Worm (Caenorhabditis elegans) whole organism, L3 larva: ENCODE results near the gene gln-3.

Source experiments
- ZK546.5 ChIP-seq: sonication (generic microtip); optimal IDR thresholded peaks from 2 replicates; lab custom pipeline; 2017; ENCODE audit warnings: missing biosample characterization, missing genetic modification characterization
- ceh-82 ChIP-seq: fragments of 150-350 bp; optimal IDR thresholded peaks from 2 replicates; lab custom pipeline; 2014; ENCODE audit warnings: missing biosample characterization, missing genetic modification characterization
- elt-1 ChIP-seq: fragments of 150-350 bp; optimal IDR thresholded peaks from 2 replicates; lab custom pipeline; 2014; ENCODE audit warnings: missing biosample characterization, missing genetic modification characterization
- fos-1 ChIP-seq: fragments of 150-350 bp; optimal IDR thresholded peaks from 2 replicates; lab custom pipeline; 2014; ENCODE audit warnings: missing biosample characterization, missing genetic modification characterization

DNA sequence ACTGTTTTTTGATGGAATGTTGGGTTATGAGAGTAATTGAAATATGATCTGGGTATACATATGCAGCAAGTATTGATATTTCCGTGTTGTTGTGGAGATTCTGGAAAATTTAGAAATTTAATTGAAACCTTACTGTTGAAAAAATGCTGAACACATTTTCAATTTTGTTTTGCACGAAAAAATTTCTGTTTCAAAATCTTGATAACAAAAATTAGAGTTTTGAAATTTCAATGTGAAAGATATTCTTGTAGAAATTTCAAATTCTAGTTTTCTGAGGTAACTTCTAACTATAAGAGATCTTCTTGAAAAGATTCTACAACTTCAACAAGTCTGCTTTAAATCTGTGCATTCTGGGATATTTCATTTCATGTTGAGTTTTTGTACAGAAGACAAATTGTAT is 24.4 kb downstream of the gln-3 start:
- TF ChIP-seq ceh-82 (tag; lab: Kevin White, UChicago) (no peak), ZK546.5 (no peak), elt-1 (tag; lab: Kevin White, UChicago) (no peak), fos-1 (tag; lab: Kevin White, UChicago) (no peak)
